Fruit fly (Drosophila melanogaster) whole organism: ENCODE data around the gene Send1.

Experiments
- Dll ChIP-seq: fragments of >200 bp; optimal IDR thresholded peaks from 2 replicates; lab custom pipeline; 2017
- EcR ChIP-seq, 2 experiments: fragments of >200 bp; optimal IDR thresholded peaks; 2 replicates each; lab custom pipeline; 2017; ENCODE audit warnings: missing biosample characterization in 2 of 2, missing genetic modification characterization in 2 of 2, missing genetic modification reagents in 2 of 2
- psq ChIP-seq: fragments of >200 bp; optimal IDR thresholded peaks from 2 replicates; lab custom pipeline; 2017
- usp ChIP-seq: fragments of >200 bp; optimal IDR thresholded peaks from 2 replicates; lab custom pipeline; 2017; ENCODE audit warnings: missing biosample characterization, missing genetic modification characterization, mixed read lengths

- no peak for TF ChIP-seq psq (lab: Kevin White, UChicago)
- TF ChIP-seq EcR (GFP tag; optimal IDR thresholded peaks at IDR 0.05; lab: Kevin White, UChicago) = no peak
- no peak for TF ChIP-seq Dll (lab: Kevin White, UChicago)
- no peak for TF ChIP-seq usp (GFP tag; lab: Kevin White, UChicago)
These were observed 18.1 kb downstream of the Send1 start, which contains the start of gene Sec24CD for dm6 chr2L:2236722-2237121.
